Fruit fly (Drosophila melanogaster) whole organism, pupa: ENCODE data around the gene CG9265.

ENCODE experiments used
- CG12605 ChIP-seq: fragments of 200-800 bp; sonication (Bioruptor generic); IDR thresholded peaks from 2 replicates; pipeline ENCODE4 v1.3.6; 2022; ENCODE audit warnings: missing biosample characterization, missing genetic modification characterization
- CG17806 ChIP-seq: fragments of 200-800 bp; sonication (Bioruptor generic); optimal IDR thresholded peaks from 2 replicates; lab custom pipeline; 2018; ENCODE audit warnings: missing biosample characterization, mild to moderate bottlenecking, missing genetic modification characterization, moderate library complexity
- CG32121 ChIP-seq: fragments of 200-800 bp; sonication (Bioruptor generic); IDR thresholded peaks from 2 replicates; pipeline ENCODE4 v1.3.6; 2022; ENCODE audit warnings: missing biosample characterization, missing genetic modification characterization
- CG34367 ChIP-seq: fragments of 200-800 bp; sonication (Bioruptor generic); optimal IDR thresholded peaks from 2 replicates; lab custom pipeline; 2018; ENCODE audit warnings: missing biosample characterization, mild to moderate bottlenecking, missing genetic modification characterization
- CG8159 ChIP-seq: fragments of 200-800 bp; sonication (Bioruptor generic); optimal IDR thresholded peaks from 3 replicates; lab custom pipeline; 2018; ENCODE audit warnings: missing biosample characterization, mild to moderate bottlenecking, missing genetic modification characterization, moderate library complexity
- CG8301 ChIP-seq: fragments of 200-800 bp; sonication (Bioruptor generic); optimal IDR thresholded peaks from 2 replicates; lab custom pipeline; 2018; ENCODE audit warnings: missing biosample characterization, mild to moderate bottlenecking, missing genetic modification characterization
- CG9948 ChIP-seq: fragments of 200-800 bp; sonication (Bioruptor generic); optimal IDR thresholded peaks from 2 replicates; lab custom pipeline; 2018; ENCODE audit warnings: missing biosample characterization, mild to moderate bottlenecking, missing genetic modification characterization, moderate library complexity
- fd96Ca ChIP-seq: fragments of 200-800 bp; sonication (Bioruptor generic); IDR thresholded peaks from 3 replicates; pipeline ENCODE4 v1.3.6; 2022; ENCODE audit warnings: missing biosample characterization, missing genetic modification characterization
- rn ChIP-seq: fragments of 200-800 bp; sonication (Bioruptor generic); IDR thresholded peaks from 2 replicates; pipeline ENCODE4 v1.3.6; 2022; ENCODE audit warnings: missing biosample characterization, missing genetic modification characterization

DNA sequence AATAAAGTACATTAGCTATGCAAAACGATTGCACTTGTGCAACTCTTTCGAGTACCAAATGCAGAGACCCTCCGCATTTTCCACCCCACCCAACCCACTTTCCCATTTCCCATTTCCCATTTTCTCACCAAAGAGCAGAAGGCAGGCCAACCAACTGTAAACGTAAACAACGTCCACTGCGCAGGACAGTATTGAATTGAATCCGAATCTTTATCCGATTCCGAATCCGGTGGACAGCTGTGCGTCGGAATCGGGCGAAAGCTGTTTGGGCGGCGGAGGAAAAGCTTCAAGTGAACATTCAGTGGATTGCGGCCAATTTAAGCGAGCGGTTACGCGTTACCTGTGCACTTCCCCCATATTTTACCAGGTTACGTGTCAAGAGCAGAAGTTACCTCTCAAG lies 3.8 kb upstream of the CG9265 start, which contains the start of gene tadr:
- TF ChIP-seq CG8301 (tag; lab: Kevin White, UChicago) (no peak), CG34367 (tag; lab: Kevin White, UChicago) (no peak), rn (GFP tag; lab: Robert Waterston, UW) (no peak), CG12605 (no peak), CG32121 (GFP tag; lab: Robert Waterston, UW) (no peak), CG17806 (tag; lab: Kevin White, UChicago) (no peak), CG8159 (tag; lab: Kevin White, UChicago) (no peak), fd96Ca (GFP tag; lab: Robert Waterston, UW) (no peak), CG9948 (tag; lab: Kevin White, UChicago) (no peak)
